Worm (Caenorhabditis elegans) whole organism, L4 larva: ENCODE data around the gene vglu-3.

Source experiments
- F26F4.8 ChIP-seq: fragments of 200-800 bp; sonication (Bioruptor generic); conservative IDR thresholded peaks from 2 replicates; pipeline ENCODE4 v1.3.6; 2022; ENCODE audit warnings: missing genetic modification characterization, missing compliant biosample characterization
- Y105C5A.15 ChIP-seq: fragments of 200-800 bp; sonication (Bioruptor generic); IDR thresholded peaks from 2 replicates; pipeline ENCODE4 v1.3.6; 2022; ENCODE audit warnings: missing genetic modification characterization, missing compliant biosample characterization
- aha-1 ChIP-seq: fragments of 150-350 bp; peaks from one replicate; lab custom pipeline; 2014; ENCODE audit warnings: missing biosample characterization, missing genetic modification characterization
- arid-1 ChIP-seq: fragments of 200-800 bp; sonication (Bioruptor generic); conservative IDR thresholded peaks from 2 replicates; pipeline ENCODE4 v1.3.6; 2022; ENCODE audit warnings: missing genetic modification reagents, missing genetic modification characterization, missing compliant biosample characterization
- ceh-28 ChIP-seq: fragments of 150-350 bp; optimal IDR thresholded peaks from 2 replicates; lab custom pipeline; 2014; ENCODE audit warnings: missing biosample characterization, missing genetic modification reagents, missing genetic modification characterization
- ceh-44 ChIP-seq: fragments of 200-800 bp; sonication (Bioruptor generic); IDR thresholded peaks from 2 replicates; pipeline ENCODE4 v1.3.6; 2022; ENCODE audit warnings: missing genetic modification reagents, missing genetic modification characterization, missing compliant biosample characterization
- ceh-82 ChIP-seq: sonication (generic microtip); optimal IDR thresholded peaks from 2 replicates; lab custom pipeline; 2017; ENCODE audit warnings: missing biosample characterization, missing genetic modification characterization
- cey-2 ChIP-seq: sonication (generic microtip); optimal IDR thresholded peaks from 3 replicates; lab custom pipeline; 2017; ENCODE audit warnings: missing genetic modification characterization, mild to moderate bottlenecking, missing compliant biosample characterization, antibody characterized with exemption, borderline replicate concordance; ENCODE audit not compliant: insufficient read depth
- daf-19 ChIP-seq: fragments of 200-800 bp; sonication (Bioruptor generic); conservative IDR thresholded peaks from 2 replicates; pipeline ENCODE4 v1.3.6; 2022; ENCODE audit warnings: missing genetic modification characterization, missing compliant biosample characterization
- daf-8 ChIP-seq: fragments of 200-800 bp; sonication (Bioruptor generic); IDR thresholded peaks from 2 replicates; pipeline ENCODE4 v1.3.6; 2022; ENCODE audit warnings: missing genetic modification characterization, missing compliant biosample characterization
- dmd-8 ChIP-seq: fragments of 200-800 bp; sonication (Bioruptor generic); IDR thresholded peaks from 2 replicates; pipeline ENCODE4 v1.3.6; 2022; ENCODE audit warnings: missing genetic modification characterization, missing compliant biosample characterization
- duxl-1 ChIP-seq: sonication (generic microtip); optimal IDR thresholded peaks from 2 replicates; lab custom pipeline; 2016; ENCODE audit warnings: mild to moderate bottlenecking, missing genetic modification characterization, moderate library complexity, missing compliant biosample characterization; ENCODE audit not compliant: poor library complexity
- fkh-10 ChIP-seq: fragments of 150-350 bp; optimal IDR thresholded peaks from 2 replicates; lab custom pipeline; 2014; ENCODE audit warnings: missing biosample characterization, missing genetic modification reagents, missing genetic modification characterization
- fos-1 ChIP-seq: fragments of 150-350 bp; optimal IDR thresholded peaks from 2 replicates; lab custom pipeline; 2014; ENCODE audit warnings: missing biosample characterization, missing genetic modification characterization
- lin-13 ChIP-seq: fragments of 150-350 bp; optimal IDR thresholded peaks from 2 replicates; lab custom pipeline; 2014; ENCODE audit warnings: missing biosample characterization, missing genetic modification reagents, missing genetic modification characterization
- lin-38 ChIP-seq: fragments of 200-800 bp; sonication (Bioruptor generic); IDR thresholded peaks from 2 replicates; pipeline ENCODE4 v1.3.6; 2022; ENCODE audit warnings: missing genetic modification reagents, missing genetic modification characterization, missing compliant biosample characterization
- lsy-2 ChIP-seq, 2 experiments: fragments of 150-350 bp in 1 of 2; sonication (generic microtip) in 1 of 2; optimal IDR thresholded peaks; 2 replicates each; lab custom pipeline; 2014 to 2017; ENCODE audit warnings: missing biosample characterization in 2 of 2, missing genetic modification characterization in 2 of 2
- madf-5 ChIP-seq, 2 experiments: fragments of 200-800 bp; sonication (Bioruptor generic); IDR thresholded peaks; 2 replicates each; pipeline ENCODE4 v1.3.6; 2022; ENCODE audit warnings: missing compliant biosample characterization in 2 of 2, missing genetic modification characterization in 2 of 2
- mdl-1 ChIP-seq, 2 experiments: fragments of 150-350 bp in 1 of 2; sonication (generic microtip) in 1 of 2; optimal IDR thresholded peaks; 2 replicates each; lab custom pipeline; 2014 to 2017; ENCODE audit warnings: missing biosample characterization in 2 of 2, missing genetic modification characterization in 2 of 2
- mep-1 ChIP-seq: fragments of 150-350 bp; sonication (generic microtip); optimal IDR thresholded peaks from 3 replicates; lab custom pipeline; 2014; ENCODE audit warnings: missing biosample characterization, missing genetic modification characterization
- nhr-102 ChIP-seq: sonication (generic microtip); optimal IDR thresholded peaks from 2 replicates; lab custom pipeline; 2016; ENCODE audit warnings: mild to moderate bottlenecking, missing genetic modification characterization, moderate library complexity, missing compliant biosample characterization
- nhr-111 ChIP-seq: fragments of 200-800 bp; sonication (Bioruptor generic); optimal IDR thresholded peaks from 2 replicates; lab custom pipeline; 2018; ENCODE audit warnings: mild to moderate bottlenecking, missing genetic modification characterization, missing compliant biosample characterization
- nhr-237 ChIP-seq: sonication (generic microtip); optimal IDR thresholded peaks from 2 replicates; lab custom pipeline; 2017; ENCODE audit warnings: missing biosample characterization, missing genetic modification characterization
- nhr-41 ChIP-seq: fragments of 200-800 bp; sonication (Bioruptor generic); IDR thresholded peaks from 2 replicates; pipeline ENCODE4 v1.3.6; 2022; ENCODE audit warnings: missing genetic modification reagents, missing genetic modification characterization, missing compliant biosample characterization
- nhr-42 ChIP-seq: fragments of 200-800 bp; sonication (Bioruptor generic); IDR thresholded peaks from 2 replicates; pipeline ENCODE4 v1.3.6; 2022; ENCODE audit warnings: missing genetic modification characterization, missing compliant biosample characterization
- nhr-76 ChIP-seq: fragments of 150-350 bp; optimal IDR thresholded peaks from 2 replicates; lab custom pipeline; 2014; ENCODE audit warnings: missing biosample characterization, missing genetic modification characterization
- pha-4 ChIP-seq, 2 experiments: fragments of 150-350 bp in 1 of 2; fragments of 200-800 bp in 1 of 2; sonication (Bioruptor generic) in 1 of 2; IDR thresholded peaks in 1 of 2; optimal IDR thresholded peaks in 1 of 2; 2 replicates each; pipeline versions ENCODE4 v1.3.6 to Lab custom; 2014 to 2022; ENCODE audit warnings: missing genetic modification characterization in 2 of 2, missing genetic modification reagents in 2 of 2, missing biosample characterization in 1 of 2, missing compliant biosample characterization in 1 of 2
- snpc-1.2 ChIP-seq: fragments of 200-800 bp; sonication (Bioruptor generic); IDR thresholded peaks from 2 replicates; pipeline ENCODE4 v1.3.6; 2022; ENCODE audit warnings: missing genetic modification reagents, missing genetic modification characterization, missing compliant biosample characterization
- snpc-4 ChIP-seq: fragments of 150-350 bp; optimal IDR thresholded peaks from 2 replicates; lab custom pipeline; 2014; ENCODE audit warnings: missing biosample characterization, missing genetic modification characterization
- spr-1 ChIP-seq: sonication (generic microtip); optimal IDR thresholded peaks from 2 replicates; lab custom pipeline; 2016; ENCODE audit warnings: mild to moderate bottlenecking, missing genetic modification characterization, missing compliant biosample characterization
- spr-3 ChIP-seq: fragments of 200-800 bp; sonication (Bioruptor generic); optimal IDR thresholded peaks from 2 replicates; lab custom pipeline; 2018; ENCODE audit warnings: mild to moderate bottlenecking, missing genetic modification characterization, missing compliant biosample characterization
- unc-39 ChIP-seq: sonication (generic microtip); optimal IDR thresholded peaks from 2 replicates; lab custom pipeline; 2017; ENCODE audit warnings: missing biosample characterization, missing genetic modification characterization
- vab-7 ChIP-seq: fragments of 200-800 bp; sonication (Bioruptor generic); IDR thresholded peaks from 2 replicates; pipeline ENCODE4 v1.3.6; 2022; ENCODE audit warnings: missing genetic modification reagents, missing genetic modification characterization, missing compliant biosample characterization
- zag-1 ChIP-seq: fragments of 150-350 bp; optimal IDR thresholded peaks from 2 replicates; lab custom pipeline; 2014; ENCODE audit warnings: missing biosample characterization, missing genetic modification characterization
- zfp-2 ChIP-seq: sonication (generic microtip); optimal IDR thresholded peaks from 2 replicates; lab custom pipeline; 2016; ENCODE audit warnings: mild to moderate bottlenecking, missing genetic modification characterization, missing compliant biosample characterization
- ztf-11 ChIP-seq: fragments of 150-350 bp; optimal IDR thresholded peaks from 2 replicates; lab custom pipeline; 2014; ENCODE audit warnings: missing biosample characterization, missing genetic modification characterization

vglu-3 gene

DNA sequence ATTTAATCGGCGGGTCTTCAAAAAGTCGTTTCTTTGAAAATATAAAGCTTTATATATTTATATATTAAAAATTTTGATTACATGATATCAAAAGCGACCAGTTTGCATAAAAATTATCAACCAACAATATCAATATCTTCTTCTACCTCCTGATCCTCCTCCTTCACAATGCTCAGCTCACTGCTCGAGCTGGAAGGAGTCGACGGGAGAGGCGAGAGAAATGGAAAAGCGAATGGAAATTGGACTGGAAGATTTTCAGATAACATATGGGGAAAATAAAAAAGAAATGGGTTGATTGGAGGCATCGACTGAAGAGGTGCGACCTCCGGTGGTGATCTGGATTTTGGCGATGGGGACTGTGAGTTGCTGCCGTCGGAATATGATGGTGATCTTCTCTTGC is 39.8 kb downstream of the vglu-3 start:
- TF ChIP-seq unc-39 = no peak
- peak; percentile 69 for TF ChIP-seq aha-1

- no peak for TF ChIP-seq ceh-44 (GFP tag; lab: Robert Waterston, UW)
- TF ChIP-seq cey-2 = no peak
- TF ChIP-seq nhr-76 (tag; lab: Kevin White, UChicago) = no peak
- TF ChIP-seq nhr-42 (GFP tag; lab: Robert Waterston, UW) = no peak
- no peak for TF ChIP-seq fos-1 (tag; lab: Kevin White, UChicago)
- TF ChIP-seq zfp-2 (tag; lab: Kevin White, UChicago) = no peak
- no peak for TF ChIP-seq madf-5 (GFP tag; IDR thresholded peaks at IDR 0.05; lab: Robert Waterston, UW)
- TF ChIP-seq lin-13 (GFP tag; lab: Kevin White, UChicago) = no peak
- no peak for TF ChIP-seq spr-1 (tag; lab: Kevin White, UChicago)
- no peak for TF ChIP-seq duxl-1 (tag; lab: Kevin White, UChicago)
- TF ChIP-seq spr-3 = no peak
- TF ChIP-seq snpc-4 = no peak
- TF ChIP-seq zag-1 (tag; lab: Kevin White, UChicago) = no peak
- TF ChIP-seq ceh-82 (tag; lab: Kevin White, UChicago) = no peak
- TF ChIP-seq mdl-1 (tag; optimal IDR thresholded peaks at IDR 0.05; lab: Kevin White, UChicago) = no peak
- TF ChIP-seq mep-1 = no peak
- no peak for TF ChIP-seq arid-1 (GFP tag; lab: Robert Waterston, UW)
These were observed 41.6 kb downstream of the vglu-3 start, which contains the start of gene tbx-9 for ce11 chrIII:10341758-10342157. Gene tbx-9, minus strand, starts transcription at chrIII:10341858.

DNA sequence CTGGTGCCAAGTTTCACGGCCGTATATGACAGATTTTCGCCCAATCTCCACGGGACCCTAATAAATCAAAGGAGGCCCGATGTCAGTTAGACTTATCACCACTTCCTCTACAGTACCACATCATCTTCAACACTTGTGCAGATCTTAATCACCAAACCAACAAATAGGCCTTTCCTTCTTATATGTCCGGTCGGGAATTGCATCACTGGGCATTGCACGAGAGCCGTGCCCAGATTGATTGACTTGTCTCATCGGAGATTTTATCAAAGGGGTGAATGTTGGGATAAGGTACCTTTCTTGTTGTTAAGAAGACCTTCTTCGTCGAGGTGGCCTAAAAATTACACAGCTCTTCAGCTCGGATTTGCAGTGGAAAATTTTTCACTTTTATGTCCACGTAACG is 44.6 kb downstream of the vglu-3 start:
- TF ChIP-seq ceh-28 (tag; lab: Kevin White, UChicago) (no peak), nhr-102 (tag; lab: Kevin White, UChicago) (no peak), nhr-237 (tag; lab: Kevin White, UChicago) (no peak), lsy-2 (tag; optimal IDR thresholded peaks at IDR 0.05; lab: Kevin White, UChicago) (no peak), nhr-111 (GFP tag; lab: Kevin White, UChicago) (no peak), vab-7 (GFP tag; lab: Robert Waterston, UW) (no peak), F26F4.8 (GFP tag; lab: Robert Waterston, UW) (no peak), spr-3 (no peak), pha-4 (GFP tag; IDR thresholded peaks at IDR 0.05; lab: Robert Waterston, UW) (no peak), pha-4 (tag; optimal IDR thresholded peaks at IDR 0.05; lab: Kevin White, UChicago) (no peak), daf-19 (GFP tag; lab: Robert Waterston, UW) (no peak), lin-38 (GFP tag; lab: Robert Waterston, UW) (no peak)
- TF ChIP-seq, all 104 proteins: peak for 0

- no peak for TF ChIP-seq fkh-10 (GFP tag; lab: Kevin White, UChicago)
- TF ChIP-seq nhr-237 (tag; lab: Kevin White, UChicago) = no peak
- no peak for TF ChIP-seq nhr-42 (GFP tag; lab: Robert Waterston, UW)
- no peak for TF ChIP-seq nhr-102 (tag; lab: Kevin White, UChicago)
- no peak for TF ChIP-seq nhr-41 (GFP tag; lab: Robert Waterston, UW)
- TF ChIP-seq Y105C5A.15 (GFP tag; lab: Robert Waterston, UW) = no peak
- TF ChIP-seq dmd-8 = no peak
- no peak for TF ChIP-seq daf-8 (GFP tag; lab: Robert Waterston, UW)
- no peak for TF ChIP-seq snpc-1.2
- no peak for TF ChIP-seq ztf-11 (tag; lab: Kevin White, UChicago)
These were observed 46.9 kb downstream of the vglu-3 start, which contains the start of gene tbx-8 for ce11 chrIII:10347049-10347448. Gene tbx-8, plus strand, starts transcription at chrIII:10347349.
